Fruit fly (Drosophila melanogaster) whole organism, embryonic: ENCODE results near the gene Capa.
A peak's percentile ranks its signal among the peaks of the same experiment; 100 is the strongest.

ENCODE experiments used
- Ada2b ChIP-seq: fragments of 200-800 bp; sonication (Bioruptor generic); IDR thresholded peaks from 2 replicates; pipeline ENCODE4 v1.3.6; 2022; ENCODE audit warnings: missing biosample characterization, missing genetic modification characterization
- CG1024 ChIP-seq: fragments of 200-800 bp; sonication (Bioruptor generic); IDR thresholded peaks from 2 replicates; pipeline ENCODE4 v1.3.6; 2022; ENCODE audit warnings: missing biosample characterization, missing genetic modification characterization
- CG10565 ChIP-seq: fragments of 200-800 bp; sonication (Bioruptor generic); optimal IDR thresholded peaks from 3 replicates; lab custom pipeline; 2016; ENCODE audit warnings: missing biosample characterization, mild to moderate bottlenecking, missing genetic modification characterization
- CG11560 ChIP-seq: fragments of 200-800 bp; sonication (Bioruptor generic); IDR thresholded peaks from 3 replicates; pipeline ENCODE4 v1.3.6; 2022; ENCODE audit warnings: missing biosample characterization, missing genetic modification characterization
- CG12104 ChIP-seq: fragments of 200-800 bp; sonication (Bioruptor generic); optimal IDR thresholded peaks from 3 replicates; lab custom pipeline; 2016; ENCODE audit warnings: missing biosample characterization, missing genetic modification characterization
- CG12155 ChIP-seq: fragments of 200-800 bp; sonication (Bioruptor generic); optimal IDR thresholded peaks from 3 replicates; lab custom pipeline; 2016; ENCODE audit warnings: missing biosample characterization, missing genetic modification characterization
- CG12236 ChIP-seq: fragments of 200-800 bp; sonication (Bioruptor generic); optimal IDR thresholded peaks from 2 replicates; lab custom pipeline; 2016; ENCODE audit warnings: missing biosample characterization, missing genetic modification characterization
- CG12659 ChIP-seq: fragments of 200-800 bp; sonication (Bioruptor generic); optimal IDR thresholded peaks from 3 replicates; lab custom pipeline; 2017; ENCODE audit warnings: mild to moderate bottlenecking, missing biosample characterization, missing genetic modification reagents, missing genetic modification characterization
- CG13123 ChIP-seq: fragments of 200-800 bp; sonication (Bioruptor generic); optimal IDR thresholded peaks from 2 replicates; lab custom pipeline; 2016; ENCODE audit warnings: missing biosample characterization, missing genetic modification characterization
- CG13894 ChIP-seq: fragments of 200-800 bp; sonication (Bioruptor generic); optimal IDR thresholded peaks from 3 replicates; lab custom pipeline; 2018; ENCODE audit warnings: missing biosample characterization, mild to moderate bottlenecking, missing genetic modification characterization, moderate library complexity
- CG15696 ChIP-seq: fragments of 200-800 bp; sonication (Bioruptor generic); optimal IDR thresholded peaks from 2 replicates; lab custom pipeline; 2019; ENCODE audit warnings: missing biosample characterization, mild to moderate bottlenecking, missing genetic modification characterization, moderate library complexity
- CG1647 ChIP-seq: fragments of 200-800 bp; sonication (Bioruptor generic); optimal IDR thresholded peaks from 3 replicates; lab custom pipeline; 2016; ENCODE audit warnings: missing biosample characterization, missing genetic modification characterization
- CG17568 ChIP-seq: fragments of 200-800 bp; sonication (Bioruptor generic); optimal IDR thresholded peaks from 2 replicates; lab custom pipeline; 2018; ENCODE audit warnings: missing biosample characterization, mild to moderate bottlenecking, missing genetic modification characterization, moderate library complexity
- CG17612 ChIP-seq: fragments of 200-800 bp; sonication (Bioruptor generic); IDR thresholded peaks from 2 replicates; pipeline ENCODE4 v1.3.6; 2022; ENCODE audit warnings: missing biosample characterization, missing genetic modification characterization
- CG18599 ChIP-seq: fragments of 200-800 bp; sonication (Bioruptor generic); optimal IDR thresholded peaks from 3 replicates; lab custom pipeline; 2017; ENCODE audit warnings: missing biosample characterization, missing genetic modification characterization, mild to moderate bottlenecking, moderate library complexity, missing genetic modification reagents
- CG2199 ChIP-seq: fragments of 200-800 bp; sonication (Bioruptor generic); IDR thresholded peaks from 3 replicates; pipeline ENCODE4 v1.3.6; 2022; ENCODE audit warnings: missing biosample characterization, missing genetic modification characterization
- CG31441 ChIP-seq: fragments of 200-800 bp; sonication (Bioruptor generic); IDR thresholded peaks from 2 replicates; pipeline ENCODE4 v1.3.6; 2022; ENCODE audit warnings: missing biosample characterization, missing genetic modification characterization
- CG34422 ChIP-seq: fragments of 200-800 bp; sonication (Bioruptor generic); IDR thresholded peaks from 3 replicates; pipeline ENCODE4 v1.3.6; 2022; ENCODE audit warnings: missing biosample characterization, missing genetic modification characterization
- CG5953 ChIP-seq: fragments of 200-800 bp; sonication (Bioruptor generic); IDR thresholded peaks from 2 replicates; pipeline ENCODE4 v1.3.6; 2022; ENCODE audit warnings: missing biosample characterization, missing genetic modification characterization
- CG7556 ChIP-seq: fragments of 200-800 bp; sonication (Bioruptor generic); optimal IDR thresholded peaks from 2 replicates; lab custom pipeline; 2017; ENCODE audit warnings: missing biosample characterization, mild to moderate bottlenecking, missing genetic modification characterization
- CG9817 ChIP-seq: fragments of 200-800 bp; sonication (Bioruptor generic); optimal IDR thresholded peaks from 2 replicates; lab custom pipeline; 2018; ENCODE audit warnings: missing biosample characterization, mild to moderate bottlenecking, missing genetic modification characterization, moderate library complexity
- Dad ChIP-seq: fragments of 200-800 bp; sonication (Bioruptor generic); optimal IDR thresholded peaks from 3 replicates; lab custom pipeline; 2016; ENCODE audit warnings: missing biosample characterization, missing genetic modification characterization
- Doc3 ChIP-seq: fragments of 200-800 bp; sonication (Bioruptor generic); IDR thresholded peaks from 3 replicates; pipeline ENCODE4 v1.3.6; 2022; ENCODE audit warnings: missing biosample characterization, missing genetic modification characterization; ENCODE audit not compliant: partially characterized antibody
- Eip74EF ChIP-seq, 2 experiments: fragments of 200-800 bp in 1 of 2; fragments of >200 bp in 1 of 2; sonication (Bioruptor generic) in 1 of 2; optimal IDR thresholded peaks; 2 replicates each; lab custom pipeline; 2017 to 2019; ENCODE audit warnings: missing biosample characterization in 2 of 2, missing genetic modification characterization in 2 of 2, mild to moderate bottlenecking in 1 of 2, moderate library complexity in 1 of 2
- H2.0 ChIP-seq: fragments of 200-800 bp; sonication (Bioruptor generic); IDR thresholded peaks from 2 replicates; pipeline ENCODE4 v1.3.6; 2022; ENCODE audit warnings: missing biosample characterization, missing genetic modification characterization
- Mad ChIP-seq: fragments of 200-800 bp; sonication (Bioruptor generic); optimal IDR thresholded peaks from 2 replicates; lab custom pipeline; 2016; ENCODE audit warnings: missing biosample characterization, missing genetic modification characterization
- NK7.1 ChIP-seq: fragments of 200-800 bp; sonication (Bioruptor generic); optimal IDR thresholded peaks from 3 replicates; lab custom pipeline; 2016; ENCODE audit warnings: missing biosample characterization, missing genetic modification characterization
- Sry-δ ChIP-seq: fragments of 200-800 bp; sonication (Bioruptor generic); optimal IDR thresholded peaks from 2 replicates; lab custom pipeline; 2016; ENCODE audit warnings: missing biosample characterization, missing genetic modification characterization
- Stat92E ChIP-seq, 3 experiments: fragments of >200 bp in 2 of 3; fragments of 200-800 bp in 1 of 3; sonication (Bioruptor generic) in 1 of 3; optimal IDR thresholded peaks; 2 replicates each; lab custom pipeline; 2017 to 2019; ENCODE audit warnings: missing biosample characterization in 3 of 3, missing genetic modification characterization in 3 of 3, mild to moderate bottlenecking in 1 of 3, moderate library complexity in 1 of 3
- Xbp1 ChIP-seq: fragments of 200-800 bp; sonication (Bioruptor generic); optimal IDR thresholded peaks from 3 replicates; lab custom pipeline; 2016; ENCODE audit warnings: missing biosample characterization, mild to moderate bottlenecking, missing genetic modification characterization
- Xrp1 ChIP-seq: fragments of 200-800 bp; sonication (Bioruptor generic); IDR thresholded peaks from 2 replicates; pipeline ENCODE4 v1.3.6; 2022; ENCODE audit warnings: missing biosample characterization, missing genetic modification characterization
- ac ChIP-seq: fragments of 200-800 bp; sonication (Bioruptor generic); optimal IDR thresholded peaks from 3 replicates; lab custom pipeline; 2017; ENCODE audit warnings: missing biosample characterization, mild to moderate bottlenecking, missing genetic modification characterization
- cad ChIP-seq: fragments of >200 bp; optimal IDR thresholded peaks from 2 replicates; lab custom pipeline; 2017; ENCODE audit warnings: missing biosample characterization, missing genetic modification characterization
- chinmo ChIP-seq: fragments of 200-800 bp; sonication (Bioruptor generic); IDR thresholded peaks from 4 replicates; pipeline ENCODE4 v1.3.6; 2022; ENCODE audit warnings: missing biosample characterization, missing genetic modification characterization; ENCODE audit not compliant: partially characterized antibody
- dati ChIP-seq: fragments of 200-800 bp; sonication (Bioruptor generic); IDR thresholded peaks from 2 replicates; pipeline ENCODE4 v1.3.6; 2022; ENCODE audit warnings: missing biosample characterization, missing genetic modification characterization
- gce ChIP-seq: fragments of 200-800 bp; sonication (Bioruptor generic); IDR thresholded peaks from 3 replicates; pipeline ENCODE4 v1.3.6; 2022; ENCODE audit warnings: missing biosample characterization, missing genetic modification characterization
- jing ChIP-seq: fragments of 200-800 bp; sonication (Bioruptor generic); optimal IDR thresholded peaks from 2 replicates; lab custom pipeline; 2018; ENCODE audit warnings: missing biosample characterization, mild to moderate bottlenecking, missing genetic modification characterization
- kni ChIP-seq: fragments of 200-800 bp; sonication (Bioruptor generic); optimal IDR thresholded peaks from 3 replicates; lab custom pipeline; 2017; ENCODE audit warnings: mild to moderate bottlenecking, missing biosample characterization, missing genetic modification reagents, missing genetic modification characterization
- knrl ChIP-seq: fragments of 200-800 bp; sonication (Bioruptor generic); IDR thresholded peaks from 3 replicates; pipeline ENCODE4 v1.3.6; 2022; ENCODE audit warnings: missing biosample characterization, missing genetic modification characterization; ENCODE audit not compliant: partially characterized antibody
- lab ChIP-seq: fragments of 200-800 bp; sonication (Bioruptor generic); optimal IDR thresholded peaks from 3 replicates; lab custom pipeline; 2017; ENCODE audit warnings: missing biosample characterization, missing genetic modification characterization, mild to moderate bottlenecking, moderate library complexity, missing genetic modification reagents
- lbe ChIP-seq: fragments of 200-800 bp; sonication (Bioruptor generic); optimal IDR thresholded peaks from 2 replicates; lab custom pipeline; 2016; ENCODE audit warnings: missing biosample characterization, mild to moderate bottlenecking, missing genetic modification characterization
- lilli ChIP-seq: fragments of 200-800 bp; sonication (Bioruptor generic); optimal IDR thresholded peaks from 3 replicates; lab custom pipeline; 2016; ENCODE audit warnings: missing biosample characterization, missing genetic modification characterization
- phol ChIP-seq: fragments of 200-800 bp; sonication (Bioruptor generic); optimal IDR thresholded peaks from 3 replicates; lab custom pipeline; 2018; ENCODE audit warnings: missing biosample characterization, mild to moderate bottlenecking, missing genetic modification characterization, moderate library complexity
- stwl ChIP-seq: fragments of 200-800 bp; sonication (Bioruptor generic); optimal IDR thresholded peaks from 3 replicates; lab custom pipeline; 2018; ENCODE audit warnings: missing biosample characterization, mild to moderate bottlenecking, missing genetic modification characterization, moderate library complexity
- tll ChIP-seq, 2 experiments: fragments of 200-800 bp in 1 of 2; fragments of >200 bp in 1 of 2; sonication (Bioruptor generic) in 1 of 2; optimal IDR thresholded peaks; 2 replicates each; lab custom pipeline; 2017 to 2019; ENCODE audit warnings: missing biosample characterization in 2 of 2, missing genetic modification characterization in 2 of 2, mild to moderate bottlenecking in 1 of 2, moderate library complexity in 1 of 2
- ttk ChIP-seq: fragments of 200-800 bp; sonication (Bioruptor generic); IDR thresholded peaks from 2 replicates; pipeline ENCODE4 v2.1.2; 2022; ENCODE audit warnings: missing biosample characterization, missing genetic modification characterization
- usp ChIP-seq: fragments of >200 bp; optimal IDR thresholded peaks from 2 replicates; lab custom pipeline; 2017; ENCODE audit warnings: missing biosample characterization, missing genetic modification characterization
- vfl ChIP-seq: fragments of 200-800 bp; sonication (Bioruptor generic); optimal IDR thresholded peaks from 2 replicates; lab custom pipeline; 2016; ENCODE audit warnings: missing biosample characterization, missing genetic modification characterization
- wdn ChIP-seq: fragments of 200-800 bp; sonication (Bioruptor generic); IDR thresholded peaks from 2 replicates; pipeline ENCODE4 v1.3.6; 2022; ENCODE audit warnings: missing biosample characterization, missing genetic modification characterization

Gene Capa

dm6 chr3R:29868676-29869349 lies 45.3 kb downstream of the Capa start, which contains the start of gene Zip99C (continued):
- TF ChIP-seq knrl (peak; percentile 94), CG7556 (peak; percentile 4), ac (GFP tag; lab: Kevin White, UChicago) (no peak), chinmo (GFP tag; lab: Robert Waterston, UW) (peak; percentile 92; the same call in 3 of the 4 replicates), CG31441 (peak; percentile 64; the same call in 1 of the 2 replicates), CG12155 (GFP tag; lab: Kevin White, UChicago) (peak; percentile 80), Dad (peak; percentile 2), CG11560 (tag; lab: Robert Waterston, UW) (peak; percentile 59; the same call in 1 of the 3 replicates), lilli (GFP tag; lab: Kevin White, UChicago) (peak; percentile 66), ttk (no peak), CG10565 (GFP tag; lab: Kevin White, UChicago) (no peak), CG13894 (peak; percentile 17), NK7.1 (GFP tag; lab: Kevin White, UChicago) (no peak), CG1024 (no peak), CG12659 (peak; percentile 65), Ada2b (GFP tag; lab: Robert Waterston, UW) (peak; percentile 41; the same call in 1 of the 2 replicates), CG18599 (peak; percentile 70), CG9817 (tag; lab: Kevin White, UChicago) (peak; percentile 36), lab (GFP tag; lab: Kevin White, UChicago) (peak; percentile 4), Xrp1 (GFP tag; lab: Robert Waterston, UW) (peak; percentile 37; the same call in 1 of the 2 replicates), cad (GFP tag; lab: Kevin White, UChicago) (no peak), Xbp1 (GFP tag; lab: Kevin White, UChicago) (peak; percentile 49), CG1647 (GFP tag; lab: Kevin White, UChicago) (no peak), lbe (peak; percentile 79), CG17612 (GFP tag; lab: Robert Waterston, UW) (no peak), tll (GFP tag; optimal IDR thresholded peaks at IDR 0.05; lab: Kevin White, UChicago) (peak in 1 of 2 experiments; percentile 18), CG15696 (tag; lab: Kevin White, UChicago) (peak; percentile 53), CG12104 (GFP tag; lab: Kevin White, UChicago) (peak; percentile 45), CG34422 (GFP tag; lab: Robert Waterston, UW) (peak; percentile 46; the same call in 1 of the 3 replicates), usp (GFP tag; lab: Kevin White, UChicago) (no peak), Stat92E (GFP tag; optimal IDR thresholded peaks at IDR 0.05; lab: Kevin White, UChicago) (peak in 1 of 3 experiments; percentile 80), phol (tag; lab: Kevin White, UChicago) (peak; percentile 93), H2.0 (peak; percentile 36; the same call in 1 of the 2 replicates), CG17568 (no peak), gce (no peak), CG2199 (no peak), stwl (tag; lab: Kevin White, UChicago) (peak; percentile 61), CG5953 (GFP tag; lab: Robert Waterston, UW) (no peak), kni (GFP tag; lab: Kevin White, UChicago) (no peak), dati (GFP tag; lab: Robert Waterston, UW) (no peak), Eip74EF (GFP tag; optimal IDR thresholded peaks at IDR 0.05; lab: Kevin White, UChicago) (no peak), jing (GFP tag; lab: Kevin White, UChicago) (no peak), Sry-δ (peak; percentile 93), wdn (GFP tag; lab: Robert Waterston, UW) (no peak), CG12236 (GFP tag; lab: Kevin White, UChicago) (no peak), Mad (GFP tag; lab: Kevin White, UChicago) (no peak), vfl (GFP tag; lab: Kevin White, UChicago) (no peak), CG13123 (GFP tag; lab: Kevin White, UChicago) (peak; percentile 21), Doc3 (GFP tag; lab: Robert Waterston, UW) (peak; percentile 90)
